Worm (Caenorhabditis elegans): ENCODE results near the gene arl-1.

- no peak for TF ChIP-seq mdl-1 (tag; optimal IDR thresholded peaks at IDR 0.05)
- TF ChIP-seq elt-3 (tag; optimal IDR thresholded peaks at IDR 0.05), result no peak
- no peak for TF ChIP-seq nhr-77 (tag; optimal IDR thresholded peaks at IDR 0.05)
- TF ChIP-seq nhr-23 (tag; optimal IDR thresholded peaks at IDR 0.05), result no peak
- TF ChIP-seq skn-1 (tag; optimal IDR thresholded peaks at IDR 0.05), result no peak
- no peak for TF ChIP-seq sem-4 (tag; optimal IDR thresholded peaks at IDR 0.05)
- no peak for TF ChIP-seq dmd-4 (tag; optimal IDR thresholded peaks at IDR 0.05)
- no peak for TF ChIP-seq egl-27 (tag; optimal IDR thresholded peaks at IDR 0.05)
- no peak for TF ChIP-seq lin-13 (GFP tag; optimal IDR thresholded peaks at IDR 0.05)
Observed at ce11 chrII:8570977-8571376, 10.8 kb upstream of the arl-1 start, which contains the start of gene bcs-1.

All from whole organism, L2 larva.